Fruit fly (Drosophila melanogaster): ENCODE results near the gene Mulk.

The Mulk gene

dm6 chr2L:10298306-10298705 lies 28.5 kb downstream of the Mulk start:
- TF ChIP-seq Optix (GFP tag; IDR thresholded peaks at IDR 0.05) (no peak), HmgD (GFP tag; optimal IDR thresholded peaks at IDR 0.05) (peak; percentile 59), HmgZ (tag; optimal IDR thresholded peaks at IDR 0.05) (peak; percentile 67), CG17385 (GFP tag; optimal IDR thresholded peaks at IDR 0.05) (no peak), CG16779 (GFP tag; IDR thresholded peaks at IDR 0.05) (no peak), CG16863 (GFP tag; optimal IDR thresholded peaks at IDR 0.05) (no peak), D19A (tag; optimal IDR thresholded peaks at IDR 0.05) (peak; percentile 53), hb (GFP tag; IDR thresholded peaks at IDR 0.05; ENCODE audit: partially characterized antibody) (peak; percentile 88; the same call in 2 of the 3 replicates), wdn (GFP tag; IDR thresholded peaks at IDR 0.05) (no peak), z (GFP tag; IDR thresholded peaks at IDR 0.05) (no peak), E2f2 (GFP tag; IDR thresholded peaks at IDR 0.05) (0 out of 2 replicates have a peak, but pooled peaks have one; percentile 45), Dfd (GFP tag; optimal IDR thresholded peaks at IDR 0.05) (peak in 1 of 2 experiments; percentile 78), CG30020 (tag; optimal IDR thresholded peaks at IDR 0.05) (peak; percentile 65), caup (GFP tag; optimal IDR thresholded peaks at IDR 0.05; ENCODE audit: severe bottlenecking) (peak; percentile 10), CG2199 (GFP tag; IDR thresholded peaks at IDR 0.05) (peak; percentile 98), phol (tag; optimal IDR thresholded peaks at IDR 0.05) (peak; percentile 9), CG15514 (GFP tag; optimal IDR thresholded peaks at IDR 0.05) (peak; percentile 83), chn (GFP tag; optimal IDR thresholded peaks at IDR 0.05) (no peak), twi (tag; optimal IDR thresholded peaks at IDR 0.05) (peak; percentile 8), zen (tag; optimal IDR thresholded peaks at IDR 0.05) (peak; percentile 38), Dad (GFP tag; optimal IDR thresholded peaks at IDR 0.05) (no peak), CG12769 (tag; optimal IDR thresholded peaks at IDR 0.05) (peak; percentile 63), CG17829 (tag; optimal IDR thresholded peaks at IDR 0.05) (peak; percentile 8), BEAF-32 (GFP tag; optimal IDR thresholded peaks at IDR 0.05) (peak; percentile 15), CG10462 (GFP tag; optimal IDR thresholded peaks at IDR 0.05) (peak; percentile 29), CG13123 (GFP tag; optimal IDR thresholded peaks at IDR 0.05) (no peak), toy (GFP tag; IDR thresholded peaks at IDR 0.05) (no peak), Xbp1 (GFP tag; optimal IDR thresholded peaks at IDR 0.05) (peak; percentile 1), Nf-YB (GFP tag; optimal IDR thresholded peaks at IDR 0.05) (peak; percentile 35), jumu (GFP tag; optimal IDR thresholded peaks at IDR 0.05) (peak; percentile 26), CG3163 (GFP tag; optimal IDR thresholded peaks at IDR 0.05) (peak; percentile 3), CG4617 (GFP tag; optimal IDR thresholded peaks at IDR 0.05; ENCODE audit: borderline replicate concordance) (peak; percentile 62), Dip2 (GFP tag; IDR thresholded peaks at IDR 0.05) (no peak), sima (GFP tag; optimal IDR thresholded peaks at IDR 0.05) (no peak), dpn (GFP tag; optimal IDR thresholded peaks at IDR 0.05) (peak in 1 of 2 experiments; percentile 33), bbx (GFP tag; IDR thresholded peaks at IDR 0.05; ENCODE audit: partially characterized antibody) (peak; percentile 54), nerfin-2 (GFP tag; IDR thresholded peaks at IDR 0.05; ENCODE audit: partially characterized antibody) (peak; percentile 65; the same call in 1 of the 2 replicates), ato (GFP tag; IDR thresholded peaks at IDR 0.05; ENCODE audit: partially characterized antibody) (peak; percentile 71), pzg (GFP tag; optimal IDR thresholded peaks at IDR 0.05) (peak; percentile 34), CG1603 (tag; optimal IDR thresholded peaks at IDR 0.05) (peak; percentile 65), CG7928 (GFP tag; optimal IDR thresholded peaks at IDR 0.05) (no peak), Scr (GFP tag; IDR thresholded peaks at IDR 0.05; ENCODE audit: partially characterized antibody) (peak; percentile 44; the same call in 1 of the 2 replicates), Lhr (GFP tag; optimal IDR thresholded peaks at IDR 0.05) (peak; percentile 58), cg (GFP tag; optimal IDR thresholded peaks at IDR 0.05) (no peak), nmo (GFP tag; optimal IDR thresholded peaks at IDR 0.05) (peak; percentile 40), salm (tag; optimal IDR thresholded peaks at IDR 0.05) (no peak), HLH4C (GFP tag; IDR thresholded peaks at IDR 0.05; ENCODE audit: partially characterized antibody) (peak; percentile 79), Sry-δ (GFP tag; optimal IDR thresholded peaks at IDR 0.05) (peak; percentile 24), CG14860 (GFP tag; IDR thresholded peaks at IDR 0.05; ENCODE audit: partially characterized antibody) (peak; percentile 84; the same call in 2 of the 3 replicates)

Measured in whole organism, embryonic.